Fruit fly (Drosophila melanogaster) whole organism, embryonic: Measurements from ENCODE around the gene CG7275.

ENCODE experiments used
- Awh ChIP-seq: fragments of 200-800 bp; sonication (Bioruptor generic); IDR thresholded peaks from 2 replicates; pipeline ENCODE4, ENCODE4 v1.3.6; 2022; ENCODE audit warnings: missing biosample characterization, missing genetic modification characterization
- CG10431 ChIP-seq: fragments of 200-800 bp; sonication (Bioruptor generic); optimal IDR thresholded peaks from 3 replicates; lab custom pipeline; 2018; ENCODE audit warnings: missing biosample characterization, mild to moderate bottlenecking, missing genetic modification characterization
- CG30403 ChIP-seq: fragments of 200-800 bp; sonication (Bioruptor generic); optimal IDR thresholded peaks from 3 replicates; lab custom pipeline; 2016; ENCODE audit warnings: missing biosample characterization, missing genetic modification characterization
- CG8089 ChIP-seq: fragments of 200-800 bp; sonication (Bioruptor generic); optimal IDR thresholded peaks from 3 replicates; lab custom pipeline; 2016; ENCODE audit warnings: missing biosample characterization, missing genetic modification characterization
- az2 ChIP-seq: fragments of 200-800 bp; sonication (Bioruptor generic); optimal IDR thresholded peaks from 3 replicates; lab custom pipeline; 2016; ENCODE audit warnings: missing biosample characterization, missing genetic modification characterization

dm6 chr3L:15528096-15528495 is 29.3 kb downstream of the CG7275 start, which contains the start of gene CG42728:
- no peak for TF ChIP-seq az2 (GFP tag; lab: Kevin White, UChicago)
- no peak for TF ChIP-seq Awh (GFP tag; lab: Robert Waterston, UW)
- TF ChIP-seq CG10431 (GFP tag; lab: Kevin White, UChicago) = no peak
- TF ChIP-seq CG30403 (GFP tag; lab: Kevin White, UChicago) = no peak
- TF ChIP-seq CG8089 (GFP tag; lab: Kevin White, UChicago) = no peak
